Fruit fly (Drosophila melanogaster) S2 (cell line): Measurements from ENCODE around the gene Vha100-4.

ENCODE experiments used
- CG8478 ChIP-seq: fragments of >200 bp; optimal IDR thresholded peaks from 2 replicates; lab custom pipeline; 2018
- CTCF ChIP-seq, 2 experiments: fragments of >200 bp; optimal IDR thresholded peaks; 2 replicates each; lab custom pipeline; 2018

DNA sequence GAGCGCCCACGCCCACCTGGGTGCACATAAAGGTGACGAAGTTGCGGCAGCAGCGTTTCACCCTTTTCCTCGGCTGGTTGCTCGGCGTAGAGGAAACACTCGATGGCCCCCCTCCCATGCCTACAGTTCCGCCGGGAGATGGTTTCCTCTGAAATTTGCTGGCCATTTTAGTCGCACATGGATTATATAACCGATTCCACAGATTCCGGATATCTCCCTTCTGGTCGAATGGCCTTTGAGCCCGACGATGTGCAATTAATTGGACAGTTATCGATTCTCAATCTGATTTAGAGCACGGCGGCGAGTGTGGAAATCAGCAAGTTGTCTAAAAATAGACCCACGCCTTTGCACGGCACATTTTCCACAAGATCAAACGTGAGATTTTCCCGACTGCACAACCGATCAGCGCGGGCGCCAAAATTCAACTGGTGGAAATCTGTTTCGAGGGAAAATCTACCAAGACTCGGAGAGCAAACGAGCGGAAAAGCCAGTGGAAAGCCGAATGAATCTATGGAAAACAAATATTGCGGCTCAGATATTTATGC is 21.7 kb upstream of the Vha100-4 start, which contains the start of gene CG10864:
- no peak for TF ChIP-seq CG8478 (lab: Kevin White, UChicago)
- TF ChIP-seq CTCF (optimal IDR thresholded peaks at IDR 0.05; lab: Kevin White, UChicago), result no peak
